Worm (Caenorhabditis elegans) whole organism, late embryonic: ENCODE results near the gene pmp-4.
A peak's percentile ranks its signal among the peaks of the same experiment; 100 is the strongest.

Source experiments
- C38D4.7 ChIP-seq: fragments of 200-800 bp; sonication (Bioruptor generic); optimal IDR thresholded peaks from 2 replicates; lab custom pipeline; 2018; ENCODE audit warnings: mild to moderate bottlenecking, missing genetic modification characterization, moderate library complexity, missing compliant biosample characterization
- Y22D7AL.16 ChIP-seq: sonication (generic microtip); optimal IDR thresholded peaks from 2 replicates; lab custom pipeline; 2016; ENCODE audit warnings: missing genetic modification characterization, missing compliant biosample characterization
- ahr-1 ChIP-seq: sonication (generic microtip); optimal IDR thresholded peaks from 2 replicates; lab custom pipeline; 2016; ENCODE audit warnings: missing genetic modification characterization, missing compliant biosample characterization
- ceh-14 ChIP-seq: sonication (generic microtip); optimal IDR thresholded peaks from 2 replicates; lab custom pipeline; 2016; ENCODE audit warnings: missing genotype, missing genetic modification characterization, missing compliant biosample characterization
- ceh-18 ChIP-seq: sonication (generic microtip); optimal IDR thresholded peaks from 2 replicates; lab custom pipeline; 2016; ENCODE audit warnings: missing genetic modification characterization, missing compliant biosample characterization
- ceh-2 ChIP-seq: sonication (generic microtip); optimal IDR thresholded peaks from 2 replicates; lab custom pipeline; 2016; ENCODE audit warnings: missing genotype, missing genetic modification characterization, missing compliant biosample characterization
- ceh-22 ChIP-seq: sonication (generic microtip); optimal IDR thresholded peaks from 2 replicates; lab custom pipeline; 2017; ENCODE audit warnings: missing biosample characterization, missing genetic modification characterization
- ceh-30 ChIP-seq: fragments of 150-350 bp; optimal IDR thresholded peaks from 2 replicates; lab custom pipeline; 2014; ENCODE audit warnings: missing biosample characterization, missing genetic modification characterization
- ceh-34 ChIP-seq: sonication (generic microtip); optimal IDR thresholded peaks from 2 replicates; lab custom pipeline; 2016; ENCODE audit warnings: mild to moderate bottlenecking, missing genetic modification characterization, missing compliant biosample characterization
- ceh-48 ChIP-seq: sonication (generic microtip); optimal IDR thresholded peaks from 2 replicates; lab custom pipeline; 2016; ENCODE audit warnings: missing genetic modification characterization, inconsistent platforms, missing compliant biosample characterization
- ceh-9 ChIP-seq: sonication (generic microtip); optimal IDR thresholded peaks from 2 replicates; lab custom pipeline; 2016; ENCODE audit warnings: mild to moderate bottlenecking, missing genetic modification characterization, inconsistent platforms, missing compliant biosample characterization
- che-1 ChIP-seq: sonication (generic microtip); optimal IDR thresholded peaks from 2 replicates; lab custom pipeline; 2016; ENCODE audit warnings: mild to moderate bottlenecking, missing genetic modification characterization, missing compliant biosample characterization
- dmd-4 ChIP-seq: sonication (generic microtip); optimal IDR thresholded peaks from 2 replicates; lab custom pipeline; 2016; ENCODE audit warnings: borderline replicate concordance, missing genetic modification characterization, missing compliant biosample characterization
- elt-2 ChIP-seq: sonication (generic microtip); optimal IDR thresholded peaks from 2 replicates; lab custom pipeline; 2016; ENCODE audit warnings: missing genetic modification reagents, missing genetic modification characterization, missing compliant biosample characterization
- elt-4 ChIP-seq: sonication (generic microtip); optimal IDR thresholded peaks from 2 replicates; lab custom pipeline; 2016; ENCODE audit warnings: missing genetic modification characterization, missing compliant biosample characterization
- eyg-1 ChIP-seq: sonication (generic microtip); optimal IDR thresholded peaks from 2 replicates; lab custom pipeline; 2016; ENCODE audit warnings: missing genotype, missing genetic modification characterization, missing compliant biosample characterization
- lin-11 ChIP-seq: fragments of 200-800 bp; sonication (Bioruptor generic); optimal IDR thresholded peaks from 2 replicates; lab custom pipeline; 2018; ENCODE audit warnings: mild to moderate bottlenecking, missing genetic modification characterization, missing compliant biosample characterization
- madf-2 ChIP-seq: sonication (generic microtip); optimal IDR thresholded peaks from 2 replicates; lab custom pipeline; 2017; ENCODE audit warnings: missing genetic modification characterization, missing compliant biosample characterization
- nfya-1 ChIP-seq: sonication (generic microtip); optimal IDR thresholded peaks from 2 replicates; lab custom pipeline; 2017; ENCODE audit warnings: missing genetic modification characterization, mild to moderate bottlenecking, missing compliant biosample characterization, antibody characterized with exemption, moderate library complexity
- nhr-232 ChIP-seq: sonication (generic microtip); optimal IDR thresholded peaks from 2 replicates; lab custom pipeline; 2016; ENCODE audit warnings: missing genetic modification characterization, missing compliant biosample characterization
- npax-4 ChIP-seq: sonication (generic microtip); optimal IDR thresholded peaks from 2 replicates; lab custom pipeline; 2016; ENCODE audit warnings: missing genetic modification characterization, missing compliant biosample characterization
- odd-2 ChIP-seq: sonication (generic microtip); optimal IDR thresholded peaks from 2 replicates; lab custom pipeline; 2017; ENCODE audit warnings: antibody characterized with exemption, mild to moderate bottlenecking, missing genetic modification characterization, missing compliant biosample characterization
- pag-3 ChIP-seq: sonication (generic microtip); optimal IDR thresholded peaks from 2 replicates; lab custom pipeline; 2016; ENCODE audit warnings: missing compliant biosample characterization, missing genetic modification characterization, borderline replicate concordance
- pat-9 ChIP-seq: fragments of 200-800 bp; sonication (Bioruptor generic); optimal IDR thresholded peaks from 2 replicates; lab custom pipeline; 2018; ENCODE audit warnings: mild to moderate bottlenecking, missing genetic modification characterization, moderate library complexity, missing compliant biosample characterization
- pax-1 ChIP-seq: fragments of 150-350 bp; optimal IDR thresholded peaks from 2 replicates; lab custom pipeline; 2014; ENCODE audit warnings: missing biosample characterization, missing genetic modification characterization
- pha-2 ChIP-seq: sonication (generic microtip); optimal IDR thresholded peaks from 2 replicates; lab custom pipeline; 2017; ENCODE audit warnings: mild to moderate bottlenecking, missing genetic modification characterization, missing compliant biosample characterization
- sdc-2 ChIP-seq: sonication (generic microtip); optimal IDR thresholded peaks from 2 replicates; lab custom pipeline; 2016; ENCODE audit warnings: missing genotype, missing genetic modification characterization, missing compliant biosample characterization
- sox-4 ChIP-seq: sonication (generic microtip); optimal IDR thresholded peaks from 2 replicates; lab custom pipeline; 2017; ENCODE audit warnings: mild to moderate bottlenecking, missing genetic modification characterization, inconsistent platforms, missing compliant biosample characterization
- zip-5 ChIP-seq: sonication (generic microtip); optimal IDR thresholded peaks from 2 replicates; lab custom pipeline; 2016; ENCODE audit warnings: missing genetic modification characterization, missing compliant biosample characterization
- ztf-16 ChIP-seq: sonication (generic microtip); optimal IDR thresholded peaks from 2 replicates; lab custom pipeline; 2017; ENCODE audit warnings: missing genetic modification characterization, missing compliant biosample characterization

Gene pmp-4

DNA sequence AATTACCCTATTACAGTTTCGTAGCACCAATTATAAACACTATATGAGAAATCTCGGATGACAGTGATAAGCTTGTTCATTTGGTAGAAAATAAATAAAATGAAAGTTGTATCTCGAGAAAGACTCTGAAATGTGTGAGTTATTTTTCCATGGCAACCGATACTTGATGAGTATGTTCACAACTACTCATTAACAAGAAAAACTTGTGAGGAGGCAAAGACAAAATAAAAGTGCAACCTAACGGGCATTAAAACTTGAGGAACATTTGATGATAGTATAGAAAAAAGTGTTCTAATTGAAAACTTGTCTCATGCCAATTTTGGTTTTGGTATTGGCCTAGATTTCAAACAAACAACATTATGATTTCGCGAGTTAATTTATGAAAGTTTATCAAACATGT is 31.1 kb upstream of the pmp-4 start, which contains the start of gene gcy-27:
Gene gcy-27, minus strand, starts transcription at position 101 of the 400 bp plus-strand sequence.
- no peak for TF ChIP-seq ahr-1 (tag; lab: Kevin White, UChicago)
- TF ChIP-seq ceh-34 (tag; lab: Kevin White, UChicago), result no peak
- TF ChIP-seq ceh-14 (tag; lab: Kevin White, UChicago), result no peak
- no peak for TF ChIP-seq ceh-30 (tag; lab: Kevin White, UChicago)
- TF ChIP-seq nhr-232, result no peak

DNA sequence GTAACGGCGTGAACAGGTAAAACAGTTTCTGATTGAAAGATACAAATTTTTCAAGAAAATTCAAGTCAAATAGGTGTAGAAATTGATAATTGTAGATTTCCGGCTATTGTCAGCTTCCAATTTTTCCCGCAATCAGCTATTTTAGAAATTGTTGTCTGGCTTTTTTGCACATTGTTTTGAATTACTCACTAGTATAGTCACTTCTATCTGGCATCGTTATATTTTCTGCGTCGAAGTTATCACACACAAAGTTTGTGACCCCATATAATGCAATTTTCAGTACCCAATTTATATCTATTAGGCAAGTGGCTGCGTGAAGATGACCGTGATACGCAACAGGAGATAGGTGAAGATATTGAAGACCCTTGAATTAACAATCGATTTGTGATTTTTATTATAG is 29.8 kb upstream of the pmp-4 start:
- TF ChIP-seq zip-5 (tag; lab: Kevin White, UChicago), result no peak

DNA sequence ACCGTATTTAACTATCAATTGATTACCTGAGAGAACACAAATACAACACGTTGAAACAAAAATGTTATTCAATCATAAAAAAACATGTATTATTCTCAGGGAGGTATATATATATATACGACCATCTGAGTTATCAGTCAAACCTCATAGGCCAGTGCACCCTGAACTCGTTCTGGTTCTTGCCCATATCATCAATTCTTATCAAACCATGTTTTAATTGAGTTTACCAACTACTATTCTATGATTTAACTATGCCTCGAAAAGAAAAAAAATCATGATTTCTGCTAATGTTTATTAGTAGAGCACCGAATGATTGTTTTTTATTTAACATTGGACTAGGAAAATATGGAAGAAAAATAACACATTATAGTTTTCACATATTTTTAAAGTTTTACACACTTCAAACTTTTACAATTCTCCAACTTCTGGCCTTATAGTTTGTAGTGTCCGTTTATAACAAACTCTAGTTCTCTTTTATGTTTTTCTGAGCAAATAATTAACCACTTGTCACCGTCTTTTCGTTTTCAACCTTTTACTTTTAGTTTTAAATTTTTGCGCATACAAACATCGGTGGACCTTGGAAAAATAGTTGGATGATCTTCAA is 26.9 kb upstream of the pmp-4 start:
- TF ChIP-seq C38D4.7 (no peak), elt-2 (peak; percentile 10)

DNA sequence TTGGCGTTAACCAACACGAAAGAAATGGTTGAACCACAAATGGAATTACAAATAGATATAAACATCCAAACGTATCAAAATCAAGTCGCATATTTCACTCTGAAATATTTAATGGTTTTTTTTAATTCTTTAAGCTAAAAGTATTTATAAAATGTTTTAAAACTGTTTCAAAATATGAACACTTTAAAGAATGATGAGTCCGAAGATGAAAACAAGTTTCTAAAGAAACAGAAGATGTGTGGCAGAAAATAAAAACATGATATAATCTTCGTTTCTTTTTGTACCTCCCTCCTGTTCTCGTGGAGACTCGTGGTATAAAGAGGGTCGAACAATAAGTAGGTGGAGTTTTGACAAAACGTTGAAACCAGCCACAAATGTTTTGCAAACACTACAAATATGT is 25.9 kb upstream of the pmp-4 start, which contains the start of gene lact-6:
Gene lact-6, minus strand, starts transcription at position 101 of the 400 bp plus-strand sequence.
- TF ChIP-seq nfya-1 (tag; lab: Kevin White, UChicago) (no peak), pag-3 (tag; lab: Kevin White, UChicago) (no peak), zip-5 (tag; lab: Kevin White, UChicago) (no peak), odd-2 (tag; lab: Kevin White, UChicago) (no peak), pax-1 (tag; lab: Kevin White, UChicago) (no peak), lin-11 (tag; lab: Kevin White, UChicago) (no peak), ztf-16 (tag; lab: Kevin White, UChicago) (no peak)

DNA sequence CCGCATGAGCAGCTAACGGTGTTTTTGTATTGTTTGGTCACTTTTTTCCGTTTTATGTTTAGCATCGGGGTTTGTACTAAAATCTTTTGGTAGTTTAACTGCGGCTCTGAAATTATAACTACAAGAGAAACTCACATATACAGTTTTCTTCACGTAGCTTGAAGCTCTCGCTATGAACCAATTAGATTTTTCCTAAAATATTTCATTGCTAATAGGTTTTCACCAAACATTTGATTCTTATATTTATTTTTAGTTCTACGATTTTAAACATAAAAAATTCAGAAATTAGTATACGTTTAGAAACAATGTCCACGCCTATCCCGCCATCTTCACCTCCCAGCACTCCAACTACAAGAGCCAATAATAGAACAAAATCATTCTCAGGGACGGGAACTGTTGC is 22.0 kb upstream of the pmp-4 start, which contains the start of gene C06A12.3:
Gene C06A12.3, plus strand, starts transcription at position 301 of the 400 bp plus-strand sequence.
- TF ChIP-seq madf-2 (no peak), ceh-48 (no peak), sox-4 (tag; lab: Kevin White, UChicago) (no peak), npax-4 (no peak), elt-4 (tag; lab: Kevin White, UChicago) (no peak), eyg-1 (no peak), che-1 (tag; lab: Kevin White, UChicago) (no peak), ceh-18 (no peak), dmd-4 (tag; lab: Kevin White, UChicago) (no peak), pax-1 (tag; lab: Kevin White, UChicago) (no peak)

DNA sequence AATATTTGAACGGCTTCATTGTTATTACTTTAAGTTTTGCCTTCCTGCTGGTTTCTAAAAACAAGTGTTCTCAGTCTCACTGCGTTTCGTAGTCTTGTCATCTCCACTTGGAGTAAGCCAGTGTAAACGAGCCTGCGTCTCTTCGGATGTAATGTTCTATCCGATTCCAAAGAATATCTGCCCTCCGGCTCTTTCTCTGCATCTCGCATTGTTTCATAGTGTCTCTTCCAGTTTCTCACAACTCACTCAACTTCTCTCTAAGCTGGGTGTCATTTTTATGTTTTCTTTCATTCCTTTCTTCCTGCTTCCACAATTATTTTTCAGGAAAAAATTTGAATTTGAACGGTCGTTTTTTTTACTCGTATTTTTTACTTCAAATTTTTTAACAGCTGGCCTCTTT is 21.5 kb upstream of the pmp-4 start:
- TF ChIP-seq sdc-2 (tag; lab: Kevin White, UChicago) (no peak), eyg-1 (no peak), nfya-1 (tag; lab: Kevin White, UChicago) (no peak), ceh-2 (tag; lab: Kevin White, UChicago) (no peak), nhr-232 (no peak), ceh-9 (tag; lab: Kevin White, UChicago) (no peak), elt-2 (no peak), pha-2 (tag; lab: Kevin White, UChicago) (no peak), ceh-22 (no peak), zip-5 (tag; lab: Kevin White, UChicago) (no peak), ceh-48 (no peak), Y22D7AL.16 (tag; lab: Kevin White, UChicago) (no peak), ceh-14 (tag; lab: Kevin White, UChicago) (no peak), elt-4 (tag; lab: Kevin White, UChicago) (no peak), pat-9 (tag; lab: Kevin White, UChicago) (no peak), dmd-4 (tag; lab: Kevin White, UChicago) (no peak)
